Fruit fly (Drosophila melanogaster): ENCODE measurements around the gene Hsc70-4.
A peak's percentile ranks its signal among the peaks of the same experiment; 100 is the strongest.

Hsc70-4 gene

DNA sequence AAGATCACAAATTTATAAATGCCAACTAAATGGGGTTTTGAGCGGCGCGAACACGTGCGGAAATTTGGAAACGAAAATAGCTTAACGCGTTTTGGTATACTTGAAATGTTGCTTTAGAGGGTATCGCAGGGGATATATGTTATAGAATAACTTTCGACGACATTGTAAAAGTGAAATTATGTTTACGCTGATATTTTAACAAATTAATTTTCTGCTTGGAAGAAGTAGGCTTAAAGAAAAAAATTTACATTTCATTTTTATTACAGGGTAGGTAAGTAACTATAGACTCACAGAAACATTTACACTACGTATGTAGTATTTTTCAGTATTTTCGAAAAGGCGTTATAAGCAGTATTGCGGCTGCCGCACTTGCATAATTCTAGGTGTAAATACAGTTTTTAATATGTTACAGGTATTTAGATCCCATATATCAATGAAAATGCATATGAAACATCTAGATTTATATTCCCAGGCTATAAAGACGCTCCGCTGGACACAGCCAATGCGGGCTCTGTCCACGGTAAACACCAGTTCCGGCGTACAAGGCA is 13.1 kb upstream of the Hsc70-4 start, which contains the start of the genes Art3 and mRpS10 (continued):
- TF ChIP-seq odd (GFP tag; optimal IDR thresholded peaks at IDR 0.05) (peak; percentile 99), CG4730 (GFP tag; IDR thresholded peaks at IDR 0.05) (peak; percentile 100), br (optimal IDR thresholded peaks at IDR 0.05) (no peak), maf-S (GFP tag; optimal IDR thresholded peaks at IDR 0.05) (peak; percentile 100), jing (GFP tag; optimal IDR thresholded peaks at IDR 0.05) (peak; percentile 100), zf30C (GFP tag; optimal IDR thresholded peaks at IDR 0.05) (peak; percentile 72), CG9797 (GFP tag; optimal IDR thresholded peaks at IDR 0.05) (peak; percentile 87), CG7271 (tag; optimal IDR thresholded peaks at IDR 0.05) (peak; percentile 100), CG13894 (tag; optimal IDR thresholded peaks at IDR 0.05) (peak; percentile 100), Rfx (GFP tag; IDR thresholded peaks at IDR 0.05) (peak; percentile 100), twi (tag; optimal IDR thresholded peaks at IDR 0.05) (peak; percentile 100), CoRest (tag; optimal IDR thresholded peaks at IDR 0.05) (peak; percentile 100), Nf-YB (GFP tag; optimal IDR thresholded peaks at IDR 0.05) (peak; percentile 94), chif (GFP tag; optimal IDR thresholded peaks at IDR 0.05) (peak; percentile 100), nmo (GFP tag; optimal IDR thresholded peaks at IDR 0.05) (peak; percentile 100), al (GFP tag; IDR thresholded peaks at IDR 0.05) (peak; percentile 100), CG1792 (GFP tag; optimal IDR thresholded peaks at IDR 0.05) (peak; percentile 100), CG31224 (GFP tag; IDR thresholded peaks at IDR 0.05) (peak; percentile 99), org-1 (GFP tag; optimal IDR thresholded peaks at IDR 0.05) (peak; percentile 100), Mrtf (GFP tag; IDR thresholded peaks at IDR 0.05) (peak; percentile 100), ems (GFP tag; optimal IDR thresholded peaks at IDR 0.05) (peak; percentile 100), nau (GFP tag; optimal IDR thresholded peaks at IDR 0.05) (no peak), CG6175 (GFP tag; IDR thresholded peaks at IDR 0.05) (peak; percentile 100), tll (GFP tag; optimal IDR thresholded peaks at IDR 0.05) (peak; percentile 3 to 96), scrt (GFP tag; optimal IDR thresholded peaks at IDR 0.05) (peak; percentile 99), CG10462 (GFP tag; optimal IDR thresholded peaks at IDR 0.05) (peak; percentile 100), CG9437 (GFP tag; optimal IDR thresholded peaks at IDR 0.05) (peak; percentile 98), CG13424 (tag; optimal IDR thresholded peaks at IDR 0.05) (peak; percentile 100), tx (GFP tag; optimal IDR thresholded peaks at IDR 0.05) (peak; percentile 100), shn (GFP tag; optimal IDR thresholded peaks at IDR 0.05) (peak; percentile 100), chm (GFP tag; IDR thresholded peaks at IDR 0.05) (peak; percentile 100), jigr1 (GFP tag; IDR thresholded peaks at IDR 0.05) (peak; percentile 99), ara (GFP tag; IDR thresholded peaks at IDR 0.05) (peak; percentile 100), CG12071 (GFP tag; optimal IDR thresholded peaks at IDR 0.05) (peak; percentile 100), CG6272 (GFP tag; IDR thresholded peaks at IDR 0.05) (peak; percentile 100), z (GFP tag; IDR thresholded peaks at IDR 0.05) (peak; percentile 88), CG8924 (tag; optimal IDR thresholded peaks at IDR 0.05) (peak; percentile 100), CG11695 (GFP tag; IDR thresholded peaks at IDR 0.05) (peak; percentile 100), danr (GFP tag; IDR thresholded peaks at IDR 0.05) (peak; percentile 100), tna (GFP tag; IDR thresholded peaks at IDR 0.05; ENCODE audit: partially characterized antibody) (0 out of 2 replicates have a peak, but pooled peaks have one; percentile 10), Sry-δ (GFP tag; optimal IDR thresholded peaks at IDR 0.05) (peak; percentile 91)

DNA sequence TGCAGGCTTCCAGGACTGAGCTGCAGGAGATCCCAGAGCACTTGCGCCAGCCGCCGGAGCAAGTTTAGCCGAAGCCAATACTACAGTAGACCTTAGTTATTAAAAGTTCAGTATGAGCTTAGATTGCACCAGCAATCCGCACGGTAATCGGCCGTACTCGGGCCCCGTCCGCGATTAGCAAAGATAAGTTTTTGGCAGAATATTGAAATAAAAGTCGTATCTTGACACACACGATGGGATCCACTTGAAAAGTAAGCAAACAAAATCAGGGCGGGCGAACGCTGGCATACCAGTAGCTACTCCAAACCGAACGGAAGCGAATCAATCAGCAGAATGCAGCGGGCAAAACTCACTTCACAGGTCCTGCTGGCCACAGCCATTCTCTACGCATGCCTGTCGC is 12.2 kb upstream of the Hsc70-4 start, which contains the start of gene CG34316:
CG34316 (plus strand) TSS at position 301 of the 400 bp plus-strand sequence.
- TF ChIP-seq exex (tag; optimal IDR thresholded peaks at IDR 0.05) (peak; percentile 30), tap (tag; optimal IDR thresholded peaks at IDR 0.05) (no peak), sug (tag; optimal IDR thresholded peaks at IDR 0.05) (peak; percentile 55)
